Worm (Caenorhabditis elegans) whole organism, L1 larva: ENCODE results near the gene cka-2.

ENCODE experiments used
- egl-27 ChIP-seq, 2 experiments: fragments of 150-350 bp in 1 of 2; sonication (generic microtip); optimal IDR thresholded peaks; 3 replicates each; lab custom pipeline; 2017 to 2018; ENCODE audit warnings: missing biosample characterization in 2 of 2, missing genetic modification characterization in 2 of 2, missing genetic modification reagents in 2 of 2
- lin-13 ChIP-seq: fragments of 150-350 bp; optimal IDR thresholded peaks from 2 replicates; lab custom pipeline; 2014; ENCODE audit warnings: missing biosample characterization, missing genetic modification reagents, missing genetic modification characterization
- nhr-11 ChIP-seq: fragments of 150-350 bp; optimal IDR thresholded peaks from 2 replicates; lab custom pipeline; 2014; ENCODE audit warnings: missing biosample characterization, missing genetic modification characterization
- sox-4 ChIP-seq: sonication (generic microtip); optimal IDR thresholded peaks from 2 replicates; lab custom pipeline; 2016; ENCODE audit warnings: missing genetic modification characterization, missing compliant biosample characterization
- sptf-1 ChIP-seq: fragments of 150-350 bp; optimal IDR thresholded peaks from 2 replicates; lab custom pipeline; 2014; ENCODE audit warnings: missing biosample characterization, missing genetic modification characterization
- unc-130 ChIP-seq: fragments of 150-350 bp; optimal IDR thresholded peaks from 2 replicates; lab custom pipeline; 2017; ENCODE audit warnings: missing biosample characterization, missing genetic modification characterization, inconsistent platforms
- ztf-4 ChIP-seq: fragments of 150-350 bp; optimal IDR thresholded peaks from 2 replicates; lab custom pipeline; 2014; ENCODE audit warnings: missing biosample characterization, missing genetic modification characterization

DNA sequence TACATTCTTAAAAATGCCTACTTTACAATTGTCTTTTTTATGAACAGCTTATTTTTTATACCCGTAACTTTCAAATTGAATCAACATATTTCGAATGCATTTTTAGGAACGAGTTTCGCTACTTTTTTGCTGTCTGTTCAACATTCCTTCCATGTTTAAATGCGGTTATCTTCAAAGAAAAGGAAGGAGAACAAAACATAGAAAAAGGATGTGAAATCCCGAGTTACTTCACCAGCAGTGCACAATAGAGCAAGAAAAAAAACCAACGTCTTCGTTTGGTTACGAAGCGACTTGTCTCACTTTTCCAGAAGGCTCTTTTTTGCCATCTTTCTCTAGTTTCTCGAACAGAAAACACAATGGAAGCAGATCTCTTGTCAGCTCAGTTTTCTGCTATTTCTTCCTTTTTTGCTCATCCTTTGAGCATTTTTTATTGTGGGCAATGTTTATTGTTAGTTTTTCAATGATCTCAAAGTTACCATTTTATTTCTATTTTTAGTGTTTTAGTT lies at the start of gene cka-2:
- TF ChIP-seq egl-27 (tag; optimal IDR thresholded peaks at IDR 0.05; lab: Kevin White, UChicago) (no peak), nhr-11 (tag; lab: Kevin White, UChicago) (no peak), sptf-1 (tag; lab: Kevin White, UChicago) (no peak), unc-130 (no peak), sox-4 (tag; lab: Kevin White, UChicago) (no peak), lin-13 (GFP tag; lab: Kevin White, UChicago) (no peak), ztf-4 (tag; lab: Kevin White, UChicago) (no peak)
